Worm (Caenorhabditis elegans) whole organism, late embryonic: ENCODE measurements around the gene ZK287.9.

Source experiments
- C08G9.2 ChIP-seq: sonication (generic microtip); optimal IDR thresholded peaks from 2 replicates; lab custom pipeline; 2016; ENCODE audit warnings: mild to moderate bottlenecking, missing genetic modification characterization, moderate library complexity, missing compliant biosample characterization
- C38D4.7 ChIP-seq: fragments of 200-800 bp; sonication (Bioruptor generic); optimal IDR thresholded peaks from 2 replicates; lab custom pipeline; 2018; ENCODE audit warnings: mild to moderate bottlenecking, missing genetic modification characterization, moderate library complexity, missing compliant biosample characterization
- F13H6.1 ChIP-seq: sonication (generic microtip); optimal IDR thresholded peaks from 2 replicates; lab custom pipeline; 2016; ENCODE audit warnings: missing genetic modification characterization, missing compliant biosample characterization
- K02D7.2 ChIP-seq: sonication (generic microtip); optimal IDR thresholded peaks from 2 replicates; lab custom pipeline; 2017; ENCODE audit warnings: mild to moderate bottlenecking, missing genetic modification characterization, missing compliant biosample characterization
- K09A11.1 ChIP-seq: sonication (generic microtip); optimal IDR thresholded peaks from 2 replicates; lab custom pipeline; 2017; ENCODE audit warnings: antibody characterized with exemption, mild to moderate bottlenecking, missing genetic modification characterization, missing compliant biosample characterization; ENCODE audit not compliant: insufficient read depth
- ahr-1 ChIP-seq: sonication (generic microtip); optimal IDR thresholded peaks from 2 replicates; lab custom pipeline; 2016; ENCODE audit warnings: missing genetic modification characterization, missing compliant biosample characterization
- ama-1 ChIP-seq: fragments of 150-350 bp; optimal IDR thresholded peaks from 2 replicates; lab custom pipeline; 2014
- ceh-14 ChIP-seq: sonication (generic microtip); optimal IDR thresholded peaks from 2 replicates; lab custom pipeline; 2016; ENCODE audit warnings: missing genotype, missing genetic modification characterization, missing compliant biosample characterization
- ceh-18 ChIP-seq: sonication (generic microtip); optimal IDR thresholded peaks from 2 replicates; lab custom pipeline; 2016; ENCODE audit warnings: missing genetic modification characterization, missing compliant biosample characterization
- ceh-19 ChIP-seq: fragments of 200-800 bp; sonication (Bioruptor generic); optimal IDR thresholded peaks from 2 replicates; lab custom pipeline; 2018; ENCODE audit warnings: mild to moderate bottlenecking, missing genetic modification characterization, missing compliant biosample characterization
- ceh-22 ChIP-seq: sonication (generic microtip); optimal IDR thresholded peaks from 2 replicates; lab custom pipeline; 2017; ENCODE audit warnings: missing biosample characterization, missing genetic modification characterization
- ceh-24 ChIP-seq: sonication (generic microtip); optimal IDR thresholded peaks from 2 replicates; lab custom pipeline; 2016; ENCODE audit warnings: mild to moderate bottlenecking, missing genetic modification characterization, missing compliant biosample characterization
- ceh-30 ChIP-seq: fragments of 150-350 bp; optimal IDR thresholded peaks from 2 replicates; lab custom pipeline; 2014; ENCODE audit warnings: missing biosample characterization, missing genetic modification characterization
- ceh-31 ChIP-seq: sonication (generic microtip); optimal IDR thresholded peaks from 2 replicates; lab custom pipeline; 2016; ENCODE audit warnings: missing genetic modification characterization, missing compliant biosample characterization
- ceh-45 ChIP-seq: fragments of 200-800 bp; sonication (Bioruptor generic); IDR thresholded peaks from 2 replicates; pipeline ENCODE4 v1.3.6; 2022; ENCODE audit warnings: missing genetic modification reagents, missing genetic modification characterization, missing compliant biosample characterization
- ceh-48 ChIP-seq: sonication (generic microtip); optimal IDR thresholded peaks from 2 replicates; lab custom pipeline; 2016; ENCODE audit warnings: missing genetic modification characterization, inconsistent platforms, missing compliant biosample characterization
- ceh-6 ChIP-seq: fragments of 200-800 bp; sonication (Bioruptor generic); optimal IDR thresholded peaks from 2 replicates; lab custom pipeline; 2018; ENCODE audit warnings: mild to moderate bottlenecking, missing genetic modification characterization, missing compliant biosample characterization
- ceh-9 ChIP-seq: sonication (generic microtip); optimal IDR thresholded peaks from 2 replicates; lab custom pipeline; 2016; ENCODE audit warnings: mild to moderate bottlenecking, missing genetic modification characterization, inconsistent platforms, missing compliant biosample characterization
- che-1 ChIP-seq: sonication (generic microtip); optimal IDR thresholded peaks from 2 replicates; lab custom pipeline; 2016; ENCODE audit warnings: mild to moderate bottlenecking, missing genetic modification characterization, missing compliant biosample characterization
- dmd-4 ChIP-seq: sonication (generic microtip); optimal IDR thresholded peaks from 2 replicates; lab custom pipeline; 2016; ENCODE audit warnings: borderline replicate concordance, missing genetic modification characterization, missing compliant biosample characterization
- dve-1 ChIP-seq: sonication (generic microtip); optimal IDR thresholded peaks from 2 replicates; lab custom pipeline; 2017; ENCODE audit warnings: antibody characterized with exemption, mild to moderate bottlenecking, missing genetic modification characterization, missing compliant biosample characterization
- elt-2 ChIP-seq: sonication (generic microtip); optimal IDR thresholded peaks from 2 replicates; lab custom pipeline; 2016; ENCODE audit warnings: missing genetic modification reagents, missing genetic modification characterization, missing compliant biosample characterization
- ets-4 ChIP-seq: sonication (generic microtip); optimal IDR thresholded peaks from 2 replicates; lab custom pipeline; 2016; ENCODE audit warnings: missing genetic modification characterization, missing compliant biosample characterization
- fax-1 ChIP-seq: sonication (generic microtip); optimal IDR thresholded peaks from 2 replicates; lab custom pipeline; 2016; ENCODE audit warnings: missing genotype, missing genetic modification characterization, missing compliant biosample characterization
- fkh-6 ChIP-seq: sonication (generic microtip); optimal IDR thresholded peaks from 2 replicates; lab custom pipeline; 2016; ENCODE audit warnings: missing genetic modification characterization, missing compliant biosample characterization
- gmeb-2 ChIP-seq: sonication (generic microtip); optimal IDR thresholded peaks from 2 replicates; lab custom pipeline; 2016; ENCODE audit warnings: missing genetic modification characterization, inconsistent platforms, missing compliant biosample characterization
- hlh-30 ChIP-seq: sonication (generic microtip); optimal IDR thresholded peaks from 2 replicates; lab custom pipeline; 2017; ENCODE audit warnings: antibody characterized with exemption, missing genetic modification characterization, missing compliant biosample characterization; ENCODE audit not compliant: insufficient read depth
- hlh-8 ChIP-seq: sonication (generic microtip); optimal IDR thresholded peaks from 2 replicates; lab custom pipeline; 2016; ENCODE audit warnings: missing genotype, missing genetic modification characterization, missing compliant biosample characterization
- lim-6 ChIP-seq: sonication (generic microtip); optimal IDR thresholded peaks from 2 replicates; lab custom pipeline; 2016; ENCODE audit warnings: missing genetic modification characterization, missing compliant biosample characterization
- lin-11 ChIP-seq: fragments of 200-800 bp; sonication (Bioruptor generic); optimal IDR thresholded peaks from 2 replicates; lab custom pipeline; 2018; ENCODE audit warnings: mild to moderate bottlenecking, missing genetic modification characterization, missing compliant biosample characterization
- madf-2 ChIP-seq: sonication (generic microtip); optimal IDR thresholded peaks from 2 replicates; lab custom pipeline; 2017; ENCODE audit warnings: missing genetic modification characterization, missing compliant biosample characterization
- nfya-1 ChIP-seq: sonication (generic microtip); optimal IDR thresholded peaks from 2 replicates; lab custom pipeline; 2017; ENCODE audit warnings: missing genetic modification characterization, mild to moderate bottlenecking, missing compliant biosample characterization, antibody characterized with exemption, moderate library complexity
- nhr-11 ChIP-seq: fragments of 150-350 bp; optimal IDR thresholded peaks from 2 replicates; lab custom pipeline; 2014; ENCODE audit warnings: missing biosample characterization, missing genetic modification characterization
- nhr-232 ChIP-seq: sonication (generic microtip); optimal IDR thresholded peaks from 2 replicates; lab custom pipeline; 2016; ENCODE audit warnings: missing genetic modification characterization, missing compliant biosample characterization
- pat-9 ChIP-seq: fragments of 200-800 bp; sonication (Bioruptor generic); optimal IDR thresholded peaks from 2 replicates; lab custom pipeline; 2018; ENCODE audit warnings: mild to moderate bottlenecking, missing genetic modification characterization, moderate library complexity, missing compliant biosample characterization
- pax-1 ChIP-seq: fragments of 150-350 bp; optimal IDR thresholded peaks from 2 replicates; lab custom pipeline; 2014; ENCODE audit warnings: missing biosample characterization, missing genetic modification characterization
- pha-2 ChIP-seq: sonication (generic microtip); optimal IDR thresholded peaks from 2 replicates; lab custom pipeline; 2017; ENCODE audit warnings: mild to moderate bottlenecking, missing genetic modification characterization, missing compliant biosample characterization
- pha-4 ChIP-seq: fragments of 150-350 bp; optimal IDR thresholded peaks from 2 replicates; lab custom pipeline; 2018; ENCODE audit warnings: missing biosample characterization, missing genetic modification reagents, missing genetic modification characterization
- pqm-1 ChIP-seq: sonication (generic microtip); optimal IDR thresholded peaks from 2 replicates; lab custom pipeline; 2016; ENCODE audit warnings: missing genetic modification characterization, missing compliant biosample characterization
- pros-1 ChIP-seq: fragments of 150-350 bp; optimal IDR thresholded peaks from 2 replicates; lab custom pipeline; 2014; ENCODE audit warnings: missing biosample characterization, missing genetic modification reagents, missing genetic modification characterization
- ref-2 ChIP-seq: sonication (generic microtip); optimal IDR thresholded peaks from 2 replicates; lab custom pipeline; 2016; ENCODE audit warnings: missing genetic modification characterization, missing compliant biosample characterization
- rnt-1 ChIP-seq: sonication (generic microtip); optimal IDR thresholded peaks from 2 replicates; lab custom pipeline; 2016; ENCODE audit warnings: missing genetic modification characterization, missing compliant biosample characterization
- sdc-2 ChIP-seq: sonication (generic microtip); optimal IDR thresholded peaks from 2 replicates; lab custom pipeline; 2016; ENCODE audit warnings: missing genotype, missing genetic modification characterization, missing compliant biosample characterization
- sox-2 ChIP-seq: fragments of 200-800 bp; sonication (Bioruptor generic); IDR thresholded peaks from 2 replicates; pipeline ENCODE4 v1.3.6; 2022; ENCODE audit warnings: missing genetic modification reagents, missing genetic modification characterization, missing compliant biosample characterization
- sox-4 ChIP-seq: sonication (generic microtip); optimal IDR thresholded peaks from 2 replicates; lab custom pipeline; 2017; ENCODE audit warnings: mild to moderate bottlenecking, missing genetic modification characterization, inconsistent platforms, missing compliant biosample characterization
- tbx-2 ChIP-seq: sonication (generic microtip); optimal IDR thresholded peaks from 2 replicates; lab custom pipeline; 2016; ENCODE audit warnings: missing genetic modification characterization, missing compliant biosample characterization
- unc-3 ChIP-seq, 2 experiments: fragments of 200-800 bp in 1 of 2; sonication (Bioruptor generic) in 1 of 2; sonication (generic microtip) in 1 of 2; conservative IDR thresholded peaks in 1 of 2; optimal IDR thresholded peaks in 1 of 2; 2 replicates each; pipeline versions ENCODE4 v1.3.6 to Lab custom; 2016 to 2022; ENCODE audit warnings: missing compliant biosample characterization in 2 of 2, missing genetic modification characterization in 2 of 2, missing genetic modification reagents in 1 of 2
- unc-55 ChIP-seq: sonication (generic microtip); optimal IDR thresholded peaks from 2 replicates; lab custom pipeline; 2017; ENCODE audit warnings: missing biosample characterization, missing genetic modification reagents, missing genetic modification characterization
- unc-86 ChIP-seq: sonication (generic microtip); optimal IDR thresholded peaks from 2 replicates; lab custom pipeline; 2016; ENCODE audit warnings: missing genetic modification characterization, missing compliant biosample characterization
- zip-5 ChIP-seq: sonication (generic microtip); optimal IDR thresholded peaks from 2 replicates; lab custom pipeline; 2016; ENCODE audit warnings: missing genetic modification characterization, missing compliant biosample characterization
- ztf-16 ChIP-seq: sonication (generic microtip); optimal IDR thresholded peaks from 2 replicates; lab custom pipeline; 2017; ENCODE audit warnings: missing genetic modification characterization, missing compliant biosample characterization

The ZK287.9 gene

ce11 chrV:9690728-9691127 is 11.6 kb downstream of the ZK287.9 start:
- TF ChIP-seq ceh-30 (tag; lab: Kevin White, UChicago), result peak; percentile 12
- TF ChIP-seq nfya-1 (tag; lab: Kevin White, UChicago), result peak; percentile 40
- no peak for TF ChIP-seq sox-4 (tag; lab: Kevin White, UChicago)
- no peak for TF ChIP-seq ahr-1 (tag; lab: Kevin White, UChicago)
- peak; percentile 33 for TF ChIP-seq unc-55

ce11 chrV:9692109-9692581 is 13.0 kb downstream of the ZK287.9 start, which contains the start of gene ztf-9:
ztf-9 (minus strand) TSS chrV:9692159.
- TF ChIP-seq ceh-30 (tag; lab: Kevin White, UChicago) (no peak), ref-2 (tag; lab: Kevin White, UChicago) (peak; percentile 22), ceh-9 (tag; lab: Kevin White, UChicago) (no peak), ets-4 (tag; lab: Kevin White, UChicago) (peak; percentile 11), pha-2 (no peak), che-1 (peak; percentile 39), pqm-1 (tag; lab: Kevin White, UChicago) (no peak), unc-3 (GFP tag; conservative IDR thresholded peaks at IDR 0.05; lab: Robert Waterston, UW) (no peak), unc-3 (tag; optimal IDR thresholded peaks at IDR 0.05; lab: Kevin White, UChicago) (no peak), ceh-14 (tag; lab: Kevin White, UChicago) (peak; percentile 32), C08G9.2 (tag; lab: Kevin White, UChicago) (no peak), K02D7.2 (no peak), sox-2 (GFP tag; lab: Robert Waterston, UW) (no peak), C38D4.7 (GFP tag; lab: Kevin White, UChicago) (no peak), pax-1 (tag; lab: Kevin White, UChicago) (no peak), ceh-48 (peak; percentile 11), ceh-19 (GFP tag; lab: Kevin White, UChicago) (no peak), unc-86 (tag; lab: Kevin White, UChicago) (no peak), lim-6 (tag; lab: Kevin White, UChicago) (no peak), zip-5 (no peak), lin-11 (no peak), sdc-2 (tag; lab: Kevin White, UChicago) (no peak), nhr-11 (no peak), pat-9 (tag; lab: Kevin White, UChicago) (no peak), gmeb-2 (no peak), ceh-22 (tag; lab: Kevin White, UChicago) (no peak), madf-2 (no peak), fkh-6 (no peak), hlh-30 (tag; lab: Kevin White, UChicago) (no peak), ceh-31 (peak; percentile 84), nfya-1 (tag; lab: Kevin White, UChicago) (peak; percentile 84), F13H6.1 (peak; percentile 18), ceh-24 (no peak), ama-1 (lab: Kevin White, UChicago) (no peak), elt-2 (tag; lab: Kevin White, UChicago) (peak; percentile 6), rnt-1 (tag; lab: Kevin White, UChicago) (peak; percentile 21), tbx-2 (tag; lab: Kevin White, UChicago) (peak; percentile 80), ztf-16 (tag; lab: Kevin White, UChicago) (no peak), pros-1 (tag; lab: Kevin White, UChicago) (peak; percentile 83), fax-1 (no peak), pha-4 (tag; lab: Kevin White, UChicago) (no peak), K09A11.1 (no peak), dmd-4 (tag; lab: Kevin White, UChicago) (no peak), nhr-232 (tag; lab: Kevin White, UChicago) (no peak), ceh-18 (tag; lab: Kevin White, UChicago) (peak; percentile 82), hlh-8 (tag; lab: Kevin White, UChicago) (no peak), dve-1 (tag; lab: Kevin White, UChicago) (no peak), ceh-6 (no peak), unc-55 (no peak), ceh-45 (GFP tag; lab: Robert Waterston, UW) (no peak)
